Fruit fly (Drosophila melanogaster) Kc167 (cell line): Measurements from ENCODE around the gene pr.

Source experiments
- Myc ChIP-seq: fragments of >200 bp; optimal IDR thresholded peaks from 2 replicates; lab custom pipeline; 2017; ENCODE audit warnings: missing external identifiers
- Sin3A ChIP-seq: fragments of >200 bp; optimal IDR thresholded peaks from 2 replicates; lab custom pipeline; 2018; ENCODE audit warnings: missing external identifiers
- h ChIP-seq: fragments of >200 bp; optimal IDR thresholded peaks from 3 replicates; lab custom pipeline; 2018; ENCODE audit warnings: missing external identifiers
- insv ChIP-seq: fragments of >200 bp; optimal IDR thresholded peaks from 3 replicates; lab custom pipeline; 2018; ENCODE audit warnings: missing external identifiers
- psq ChIP-seq: fragments of >200 bp; optimal IDR thresholded peaks from 2 replicates; lab custom pipeline; 2017; ENCODE audit warnings: missing external identifiers
- ttk ChIP-seq: sonication (Bioruptor generic); optimal IDR thresholded peaks from 2 replicates; lab custom pipeline; 2017; ENCODE audit warnings: missing external identifiers

The pr gene

dm6 chr2L:20072095-20072494 is 3.2 kb downstream of the pr start, which contains the start of gene CG10730:
CG10730 (minus strand) TSS chr2L:20072195.
- TF ChIP-seq Sin3A (lab: Kevin White, UChicago): no peak
- TF ChIP-seq h (lab: Kevin White, UChicago): no peak
- no peak for TF ChIP-seq insv (lab: Kevin White, UChicago)
- no peak for TF ChIP-seq psq
- TF ChIP-seq Myc (lab: Kevin White, UChicago): no peak
- TF ChIP-seq ttk (lab: Kevin White, UChicago): no peak

- TF ChIP-seq ttk (lab: Kevin White, UChicago) (no peak), Myc (lab: Kevin White, UChicago) (no peak), psq (no peak), Sin3A (lab: Kevin White, UChicago) (no peak), insv (lab: Kevin White, UChicago) (no peak), h (lab: Kevin White, UChicago) (no peak)
These were observed 5.9 kb downstream of the pr start for dm6 chr2L:20069158-20070016.

- TF ChIP-seq h (lab: Kevin White, UChicago): no peak
- TF ChIP-seq psq: no peak
- no peak for TF ChIP-seq Sin3A (lab: Kevin White, UChicago)
- no peak for TF ChIP-seq ttk (lab: Kevin White, UChicago)
- no peak for TF ChIP-seq insv (lab: Kevin White, UChicago)
- no peak for TF ChIP-seq Myc (lab: Kevin White, UChicago)
These were observed 7.3 kb downstream of the pr start for dm6 chr2L:20067928-20068327.

DNA sequence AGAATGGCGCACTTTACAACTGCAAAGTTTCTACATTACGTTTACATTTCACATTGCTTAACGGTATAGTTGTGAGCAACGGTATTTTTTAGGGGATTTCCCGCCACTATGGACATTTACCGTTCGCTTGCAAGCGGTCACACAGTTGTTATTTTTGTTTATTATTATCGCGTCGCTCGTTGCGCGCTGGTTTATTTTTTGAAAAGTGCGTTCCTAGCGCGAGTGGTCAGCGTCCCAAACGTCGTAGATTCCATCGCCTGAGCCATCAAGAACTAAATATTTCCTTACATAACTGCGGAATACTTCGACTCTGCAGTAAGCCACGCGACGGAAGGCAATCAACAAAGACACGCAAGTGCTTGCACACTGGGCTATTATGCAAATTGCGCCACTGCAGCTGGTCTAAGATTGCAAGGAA is 9.0 kb downstream of the pr start, which contains the start of gene bwa:
Gene bwa (plus strand): TSS at position 159 of the 418 bp plus-strand sequence.
- TF ChIP-seq Myc (lab: Kevin White, UChicago): no peak
- no peak for TF ChIP-seq psq
- TF ChIP-seq Sin3A (lab: Kevin White, UChicago): no peak

- no peak for TF ChIP-seq insv (lab: Kevin White, UChicago)
- TF ChIP-seq Sin3A (lab: Kevin White, UChicago): no peak
- TF ChIP-seq ttk (lab: Kevin White, UChicago): no peak
- no peak for TF ChIP-seq psq
- TF ChIP-seq h (lab: Kevin White, UChicago): no peak
These were observed 9.7 kb downstream of the pr start, which contains the start of gene vls for dm6 chr2L:20065516-20065915. vls (minus strand) TSS chr2L:20065679.

DNA sequence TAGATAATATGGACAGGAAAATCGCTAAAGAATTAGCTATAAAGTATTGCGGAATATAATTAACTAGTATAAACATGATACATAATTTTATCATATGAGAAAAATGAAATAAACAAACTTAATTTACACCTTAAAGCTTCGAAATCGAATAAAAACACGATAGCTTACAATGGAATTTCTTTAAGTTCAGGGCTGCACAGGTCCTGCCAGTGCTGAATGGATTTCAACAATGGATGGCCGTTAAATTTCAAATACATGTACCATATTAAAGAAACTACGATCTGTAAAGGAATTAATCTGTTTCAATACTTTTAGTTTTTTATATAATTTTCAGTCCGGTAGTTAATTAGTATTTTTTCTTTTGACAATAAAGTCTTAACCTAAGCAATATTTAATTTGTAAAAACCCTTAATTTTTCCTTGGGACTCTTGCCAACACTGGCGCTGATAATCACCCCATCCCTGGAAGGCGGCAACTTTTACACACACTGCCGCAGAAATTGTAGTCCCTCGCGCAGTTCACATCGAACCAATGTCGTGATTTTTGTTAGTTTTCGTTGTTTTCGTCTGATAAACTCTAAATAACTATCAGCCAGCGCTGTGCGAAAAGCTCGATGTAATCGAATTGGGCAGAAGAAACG is 14.1 kb downstream of the pr start, which contains the start of the genes barr and lok:
Gene barr (minus strand): TSS at position 353 of the 640 bp plus-strand sequence.
Gene lok (plus strand): TSS at position 405 of the 640 bp plus-strand sequence.
- TF ChIP-seq Sin3A (lab: Kevin White, UChicago) (no peak), h (lab: Kevin White, UChicago) (no peak), psq (no peak), Myc (lab: Kevin White, UChicago) (no peak), insv (lab: Kevin White, UChicago) (no peak), ttk (lab: Kevin White, UChicago) (no peak)

dm6 chr2L:20057391-20057790 is 17.9 kb downstream of the pr start:
- TF ChIP-seq psq (no peak), h (lab: Kevin White, UChicago) (no peak), Myc (lab: Kevin White, UChicago) (no peak), insv (lab: Kevin White, UChicago) (no peak), Sin3A (lab: Kevin White, UChicago) (no peak), ttk (lab: Kevin White, UChicago) (no peak)

- TF ChIP-seq ttk (lab: Kevin White, UChicago) (no peak), insv (lab: Kevin White, UChicago) (no peak), h (lab: Kevin White, UChicago) (no peak), Sin3A (lab: Kevin White, UChicago) (no peak), Myc (lab: Kevin White, UChicago) (no peak), psq (no peak)
These were observed 23.9 kb downstream of the pr start for dm6 chr2L:20051172-20051893.

- TF ChIP-seq ttk (lab: Kevin White, UChicago) (no peak), Myc (lab: Kevin White, UChicago) (no peak), h (lab: Kevin White, UChicago) (no peak), insv (lab: Kevin White, UChicago) (no peak), psq (no peak), Sin3A (lab: Kevin White, UChicago) (no peak)
These were observed 47.8 kb downstream of the pr start, which contains the start of gene sNPF for dm6 chr2L:20027382-20027919. sNPF (plus strand) TSS chr2L:20027915.

DNA sequence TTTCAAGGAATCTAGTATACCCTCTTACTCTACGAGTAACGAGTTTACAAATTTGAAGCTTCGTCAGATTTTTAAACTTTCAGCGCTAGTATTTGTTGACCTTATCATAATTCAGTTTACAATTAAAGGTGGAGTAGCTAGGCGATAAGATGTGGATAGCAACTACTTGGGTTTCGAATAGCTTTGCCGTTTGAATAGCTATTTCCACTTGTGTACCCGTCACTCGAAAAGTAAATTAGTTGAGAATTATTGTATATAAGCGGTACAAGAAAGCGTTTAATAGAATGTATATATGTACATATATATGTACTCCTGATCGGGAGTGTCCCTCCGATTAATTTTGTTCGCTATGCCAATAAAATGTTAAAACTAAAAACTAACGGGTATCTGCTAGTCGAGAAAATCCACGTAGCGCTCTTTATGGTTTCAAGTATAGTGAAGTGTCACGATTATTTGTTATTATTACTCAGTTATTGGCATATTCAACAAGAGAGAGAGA is 48.9 kb downstream of the pr start:
- TF ChIP-seq psq (no peak), Myc (lab: Kevin White, UChicago) (no peak), h (lab: Kevin White, UChicago) (no peak), ttk (lab: Kevin White, UChicago) (no peak), insv (lab: Kevin White, UChicago) (no peak), Sin3A (lab: Kevin White, UChicago) (no peak)
